Worm (Caenorhabditis elegans): ENCODE measurements around the gene tni-1.

Gene tni-1

ce11 chrX:11377370-11377769, at the start of gene tni-1:
TSS of gene tni-1 (minus strand) at chrX:11377470.
- TF ChIP-seq F37D6.2 (tag; optimal IDR thresholded peaks at IDR 0.05) (no peak), php-3 (GFP tag; IDR thresholded peaks at IDR 0.05) (no peak), fos-1 (tag; optimal IDR thresholded peaks at IDR 0.05) (no peak), lin-38 (GFP tag; IDR thresholded peaks at IDR 0.05) (no peak), unc-62 (GFP tag; optimal IDR thresholded peaks at IDR 0.05 in 1 of 2) (peak in 1 of 2 experiments; percentile 19), unc-62 (tag; optimal IDR thresholded peaks at IDR 0.05) (no peak), rbr-2 (tag; optimal IDR thresholded peaks at IDR 0.05) (no peak), mxl-3 (GFP tag; optimal IDR thresholded peaks at IDR 0.05) (no peak), ztf-11 (tag; optimal IDR thresholded peaks at IDR 0.05) (no peak)

- TF ChIP-seq pqm-1 (tag; optimal IDR thresholded peaks at IDR 0.05) (peak; percentile 36), hlh-11 (tag; optimal IDR thresholded peaks at IDR 0.05) (peak; percentile 20), aha-1 (tag) (peak; percentile 45), ctbp-1 (GFP tag; IDR thresholded peaks at IDR 0.05) (no peak), nhr-28 (tag; optimal IDR thresholded peaks at IDR 0.05) (peak; percentile 14), F26F4.8 (GFP tag; conservative IDR thresholded peaks at IDR 0.05) (no peak), unc-39 (tag; optimal IDR thresholded peaks at IDR 0.05) (no peak), daf-16 (GFP tag; optimal IDR thresholded peaks at IDR 0.05) (no peak), daf-16 (tag; optimal IDR thresholded peaks at IDR 0.05) (peak; percentile 86), tag-97 (GFP tag; IDR thresholded peaks at IDR 0.05) (no peak), F44E2.7 (GFP tag; IDR thresholded peaks at IDR 0.05) (no peak)
Observed at ce11 chrX:11426647-11427046, 49.4 kb upstream of the tni-1 start.

ce11 chrX:11419988-11420387, 42.7 kb upstream of the tni-1 start, which contains the start of gene F46C3.6:
TSS of gene F46C3.6 (minus strand) at chrX:11420074.
- TF ChIP-seq nhr-111 (GFP tag; optimal IDR thresholded peaks at IDR 0.05) (no peak), hlh-11 (tag; optimal IDR thresholded peaks at IDR 0.05) (peak; percentile 13), spr-3 (GFP tag; optimal IDR thresholded peaks at IDR 0.05) (no peak), tag-97 (GFP tag; IDR thresholded peaks at IDR 0.05) (0 out of 2 replicates have a peak, but pooled peaks have one; percentile 39), lim-7 (GFP tag; IDR thresholded peaks at IDR 0.05) (0 out of 2 replicates have a peak, but pooled peaks have one; percentile 36), duxl-1 (tag; optimal IDR thresholded peaks at IDR 0.05; ENCODE audit: poor library complexity) (no peak), jun-1 (tag; optimal IDR thresholded peaks at IDR 0.05) (no peak), mdl-1 (tag; optimal IDR thresholded peaks at IDR 0.05) (peak in 1 of 2 experiments; percentile 7), hlh-30 (tag; optimal IDR thresholded peaks at IDR 0.05; ENCODE audit: insufficient read depth) (peak; percentile 22), ZK337.2 (GFP tag; IDR thresholded peaks at IDR 0.05) (no peak), D1046.2 (GFP tag; IDR thresholded peaks at IDR 0.05) (no peak), mxl-3 (GFP tag; optimal IDR thresholded peaks at IDR 0.05) (peak; percentile 10)

ce11 chrX:11418667-11419066, 41.4 kb upstream of the tni-1 start, which contains the start of gene F46C3.2:
TSS of gene F46C3.2 (minus strand) at chrX:11418767.
- peak; percentile 16 for TF ChIP-seq nhr-28 (tag; optimal IDR thresholded peaks at IDR 0.05)
- no peak for TF ChIP-seq ZK546.5 (tag; optimal IDR thresholded peaks at IDR 0.05)
- no peak for TF ChIP-seq daf-16 (GFP tag; optimal IDR thresholded peaks at IDR 0.05)
- TF ChIP-seq daf-16 (tag; optimal IDR thresholded peaks at IDR 0.05): peak; percentile 35
- TF ChIP-seq pqm-1 (tag; optimal IDR thresholded peaks at IDR 0.05): peak; percentile 40

ce11 chrX:11414837-11415550, 37.7 kb upstream of the tni-1 start, which contains the start of gene pek-1:
TSS of gene pek-1 (minus strand) at chrX:11414887.
- TF ChIP-seq lin-13 (GFP tag; optimal IDR thresholded peaks at IDR 0.05): no peak
- TF ChIP-seq zfp-2 (tag; optimal IDR thresholded peaks at IDR 0.05): no peak
- peak in 1 of 2 experiments; percentile 86 for TF ChIP-seq hif-1 (tag; optimal IDR thresholded peaks at IDR 0.05)
- no peak for TF ChIP-seq ceh-20 (GFP tag; IDR thresholded peaks at IDR 0.05)
- no peak for TF ChIP-seq mxl-2 (GFP tag; conservative IDR thresholded peaks at IDR 0.05)
- no peak for TF ChIP-seq daf-8 (GFP tag; IDR thresholded peaks at IDR 0.05)
- no peak for TF ChIP-seq php-3 (GFP tag; IDR thresholded peaks at IDR 0.05)
- TF ChIP-seq hlh-11 (tag; optimal IDR thresholded peaks at IDR 0.05): peak; percentile 60
- peak; percentile 52 for TF ChIP-seq mep-1 (tag; optimal IDR thresholded peaks at IDR 0.05)
- no peak for TF ChIP-seq madf-9 (GFP tag; conservative IDR thresholded peaks at IDR 0.05)
- peak; percentile 27 for TF ChIP-seq nhr-11 (tag; optimal IDR thresholded peaks at IDR 0.05)
- no peak for TF ChIP-seq jun-1 (tag; optimal IDR thresholded peaks at IDR 0.05)
- peak; percentile 7 for TF ChIP-seq dpl-1 (GFP tag; optimal IDR thresholded peaks at IDR 0.05)
- TF ChIP-seq Y5F2A.4 (GFP tag; optimal IDR thresholded peaks at IDR 0.05): no peak
- no peak for TF ChIP-seq ama-1 (optimal IDR thresholded peaks at IDR 0.05)
- peak; percentile 35 for TF ChIP-seq nhr-28 (tag; optimal IDR thresholded peaks at IDR 0.05)
- peak; percentile 9 for TF ChIP-seq ztf-7 (tag; optimal IDR thresholded peaks at IDR 0.05)
- no peak for TF ChIP-seq ztf-11 (tag; optimal IDR thresholded peaks at IDR 0.05)
- peak; percentile 89 for TF ChIP-seq mxl-3 (GFP tag; optimal IDR thresholded peaks at IDR 0.05)
- no peak for TF ChIP-seq nhr-10 (tag; optimal IDR thresholded peaks at IDR 0.05)
